Fruit fly (Drosophila melanogaster): ENCODE results near the gene Ube4A.

Ube4A gene

DNA sequence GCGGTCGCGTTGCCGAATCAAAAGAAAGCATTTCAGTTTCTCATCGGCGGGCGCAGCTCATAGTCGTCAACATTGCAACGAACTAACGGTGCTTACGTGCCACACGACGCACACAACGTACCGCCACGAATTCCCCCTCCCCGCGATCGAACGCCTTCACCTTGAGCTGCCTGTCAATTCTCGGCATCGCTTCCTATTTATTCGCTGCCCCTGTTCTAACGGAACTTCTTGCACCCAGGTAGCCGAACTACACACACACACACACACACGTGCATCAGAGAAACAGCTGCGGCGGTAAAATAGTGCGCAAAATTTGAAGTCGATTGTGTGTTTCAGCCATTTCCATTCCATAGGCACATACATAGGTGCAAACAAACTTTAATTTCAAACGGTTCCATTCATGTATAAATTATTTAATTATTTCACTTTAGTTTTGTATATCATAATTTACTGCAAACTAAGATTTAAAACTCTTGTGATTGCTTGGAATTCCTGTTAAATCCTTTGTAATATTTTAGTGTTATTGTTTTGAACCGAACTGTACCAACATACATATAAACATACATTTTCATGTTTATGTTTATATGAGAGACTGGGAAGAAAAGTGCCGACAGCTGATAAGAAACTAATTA lies 46.8 kb upstream of the Ube4A start (continued):
- TF ChIP-seq unpg (GFP tag; optimal IDR thresholded peaks at IDR 0.05) (peak; percentile 39), CG17359 (tag; optimal IDR thresholded peaks at IDR 0.05) (peak; percentile 35), grau (tag; optimal IDR thresholded peaks at IDR 0.05) (peak; percentile 21), CG11456 (GFP tag; IDR thresholded peaks at IDR 0.05) (0 out of 3 replicates have a peak, but pooled peaks have one; percentile 20), CG2712 (tag; optimal IDR thresholded peaks at IDR 0.05) (no peak), CG11695 (GFP tag; IDR thresholded peaks at IDR 0.05) (peak; percentile 55; the same call in 2 of the 3 replicates), row (GFP tag; IDR thresholded peaks at IDR 0.05) (peak; percentile 38; the same call in 1 of the 3 replicates), CG13424 (tag; optimal IDR thresholded peaks at IDR 0.05) (peak; percentile 0), Sox102F (GFP tag; optimal IDR thresholded peaks at IDR 0.05) (peak; percentile 10), CoRest (tag; optimal IDR thresholded peaks at IDR 0.05) (no peak), nau (GFP tag; optimal IDR thresholded peaks at IDR 0.05) (peak; percentile 10), gem (tag; optimal IDR thresholded peaks at IDR 0.05) (peak; percentile 38), E2f2 (GFP tag; IDR thresholded peaks at IDR 0.05) (peak; percentile 25; the same call in 1 of the 2 replicates), Rfx (GFP tag; IDR thresholded peaks at IDR 0.05) (no peak), CG7839 (tag; optimal IDR thresholded peaks at IDR 0.05) (peak; percentile 24), crc (GFP tag; optimal IDR thresholded peaks at IDR 0.05) (no peak), tgo (GFP tag; IDR thresholded peaks at IDR 0.05) (no peak), bbx (GFP tag; IDR thresholded peaks at IDR 0.05; ENCODE audit: partially characterized antibody) (no peak), Hsf (GFP tag; optimal IDR thresholded peaks at IDR 0.05) (no peak), CG8388 (GFP tag; optimal IDR thresholded peaks at IDR 0.05) (peak; percentile 47), pita (GFP tag; optimal IDR thresholded peaks at IDR 0.05) (no peak), Hr51 (GFP tag; optimal IDR thresholded peaks at IDR 0.05) (peak in 1 of 2 experiments; percentile 28), CG2678 (tag; optimal IDR thresholded peaks at IDR 0.05) (peak; percentile 15), BtbVII (GFP tag; optimal IDR thresholded peaks at IDR 0.05) (no peak), CG5245 (GFP tag; optimal IDR thresholded peaks at IDR 0.05) (no peak), sens (GFP tag) (peak; percentile 31), usp (GFP tag; optimal IDR thresholded peaks at IDR 0.05) (no peak), run (tag; optimal IDR thresholded peaks at IDR 0.05) (no peak), CG30403 (GFP tag; optimal IDR thresholded peaks at IDR 0.05) (peak; percentile 19), Atf6 (GFP tag; IDR thresholded peaks at IDR 0.05) (peak; percentile 44; the same call in 1 of the 2 replicates), bsh (GFP tag; optimal IDR thresholded peaks at IDR 0.05) (peak in 1 of 2 experiments; percentile 22), seq (GFP tag; IDR thresholded peaks at IDR 0.05) (no peak), CG1024 (GFP tag; IDR thresholded peaks at IDR 0.05) (no peak), Deaf1 (tag; optimal IDR thresholded peaks at IDR 0.05) (peak; percentile 12), gsb-n (tag; optimal IDR thresholded peaks at IDR 0.05) (peak; percentile 9), pzg (GFP tag; optimal IDR thresholded peaks at IDR 0.05) (no peak), Ptx1 (GFP tag; IDR thresholded peaks at IDR 0.05) (0 out of 2 replicates have a peak, but pooled peaks have one; percentile 18), CG18262 (tag; optimal IDR thresholded peaks at IDR 0.05) (peak; percentile 26), pros (GFP tag; optimal IDR thresholded peaks at IDR 0.05) (peak; percentile 88), phol (tag; optimal IDR thresholded peaks at IDR 0.05) (peak; percentile 18), dmrt99B (tag; optimal IDR thresholded peaks at IDR 0.05) (peak; percentile 19), nmo (GFP tag; optimal IDR thresholded peaks at IDR 0.05) (peak; percentile 12), tio (GFP tag; optimal IDR thresholded peaks at IDR 0.05) (no peak), CG8765 (GFP tag; IDR thresholded peaks at IDR 0.05) (0 out of 2 replicates have a peak, but pooled peaks have one; percentile 18)
